Worm (Caenorhabditis elegans): ENCODE data around the gene F21C10.10.

Gene F21C10.10

DNA sequence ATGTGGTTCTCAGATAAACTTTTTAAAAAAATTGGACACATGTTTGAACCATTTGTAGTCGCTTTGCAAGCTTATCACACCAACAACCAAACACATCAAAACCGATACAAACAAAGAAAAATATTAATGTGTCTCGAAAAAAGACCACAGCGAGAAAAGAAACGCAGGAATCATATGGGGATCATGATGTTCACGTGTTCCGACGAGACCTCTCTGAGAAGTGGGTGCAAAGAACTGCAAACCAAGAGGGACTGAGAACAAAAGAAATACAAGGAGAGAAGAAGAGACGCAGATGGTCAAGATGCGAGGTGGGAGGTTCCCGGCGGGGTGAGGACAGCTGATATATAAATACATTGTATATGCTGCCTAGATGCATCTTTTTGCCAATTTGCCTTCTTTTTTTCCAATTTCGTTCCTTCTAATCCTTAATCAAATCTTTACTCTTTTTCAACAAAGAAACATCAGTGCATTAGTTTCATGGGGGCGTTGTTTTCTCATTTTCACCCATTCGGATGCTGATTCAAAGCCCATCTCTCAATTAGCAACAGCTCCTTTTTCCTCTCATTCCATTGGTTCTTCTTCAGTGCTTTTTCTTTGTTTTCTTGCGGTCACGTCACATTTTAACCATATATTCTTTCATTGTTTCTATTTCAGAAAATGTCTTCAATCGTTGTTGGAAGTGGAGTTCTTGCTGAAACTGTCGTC, at the start of gene F21C10.10:
TSS of gene F21C10.10 (plus strand) at position 655 of the 705 bp plus-strand sequence.
- peak; percentile 68 for TF ChIP-seq cog-1 (tag; optimal IDR thresholded peaks at IDR 0.05)
- TF ChIP-seq flt-1 (GFP tag; IDR thresholded peaks at IDR 0.05) = 0 out of 2 replicates have a peak, but pooled peaks have one; percentile 8
- no peak for TF ChIP-seq tab-1 (GFP tag; IDR thresholded peaks at IDR 0.05)

DNA sequence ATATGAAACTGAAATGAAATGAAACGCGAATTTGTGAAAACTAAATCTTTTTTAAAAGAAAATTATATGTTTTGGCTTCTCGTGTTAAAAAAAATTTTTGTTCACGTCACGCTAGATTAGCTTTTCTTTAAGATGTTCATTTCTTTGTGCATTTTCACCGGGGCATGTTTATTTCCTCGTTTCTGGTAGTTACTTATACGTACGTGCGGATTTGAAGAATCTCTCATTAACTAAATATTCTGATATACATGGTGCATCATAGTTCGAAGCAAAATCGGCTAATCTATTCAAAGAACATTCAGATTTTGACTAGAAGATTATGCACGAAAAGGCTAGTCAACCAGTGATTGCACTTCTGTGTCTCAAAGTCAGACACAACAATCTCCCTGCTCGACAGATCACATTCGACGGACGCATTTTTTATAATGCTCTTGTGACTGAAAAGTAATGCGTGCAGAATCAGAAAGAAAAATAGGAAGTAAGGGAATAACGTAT, 48.5 kb upstream of the F21C10.10 start, which contains the start of gene C25E10.17:
TSS of gene C25E10.17 (minus strand) at position 51 of the 495 bp plus-strand sequence.
- TF ChIP-seq ztf-23 (GFP tag; IDR thresholded peaks at IDR 0.05) = no peak
- no peak for TF ChIP-seq tab-1 (GFP tag; IDR thresholded peaks at IDR 0.05)
- TF ChIP-seq ref-1 (GFP tag; conservative IDR thresholded peaks at IDR 0.05) = no peak
- TF ChIP-seq med-1 (GFP tag; optimal IDR thresholded peaks at IDR 0.05; ENCODE audit: insufficient read depth) = no peak
- TF ChIP-seq flt-1 (GFP tag; IDR thresholded peaks at IDR 0.05) = no peak
- no peak for TF ChIP-seq T22C8.4 (GFP tag; IDR thresholded peaks at IDR 0.05)

DNA sequence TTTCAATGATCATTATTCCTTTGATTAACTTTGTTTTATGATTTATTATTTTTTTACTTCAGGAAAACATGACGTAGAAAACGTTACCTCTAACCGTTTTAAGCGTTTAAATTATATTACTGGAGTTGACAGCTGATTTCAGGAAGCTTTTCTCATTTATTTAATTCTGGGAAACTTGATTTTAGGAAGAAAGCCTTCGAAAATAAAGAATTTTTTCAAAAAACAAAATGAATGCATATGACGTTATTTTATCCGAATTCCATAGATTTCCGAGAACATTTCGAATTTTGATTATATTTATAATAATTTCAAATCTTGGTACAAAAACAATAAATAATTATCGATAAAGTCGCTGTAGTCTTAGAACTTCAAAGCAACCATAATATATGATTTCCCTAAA, 46.8 kb upstream of the F21C10.10 start:
- TF ChIP-seq ztf-23 (GFP tag; IDR thresholded peaks at IDR 0.05) = no peak
- TF ChIP-seq flt-1 (GFP tag; IDR thresholded peaks at IDR 0.05) = no peak
- no peak for TF ChIP-seq cog-1 (tag; optimal IDR thresholded peaks at IDR 0.05)

DNA sequence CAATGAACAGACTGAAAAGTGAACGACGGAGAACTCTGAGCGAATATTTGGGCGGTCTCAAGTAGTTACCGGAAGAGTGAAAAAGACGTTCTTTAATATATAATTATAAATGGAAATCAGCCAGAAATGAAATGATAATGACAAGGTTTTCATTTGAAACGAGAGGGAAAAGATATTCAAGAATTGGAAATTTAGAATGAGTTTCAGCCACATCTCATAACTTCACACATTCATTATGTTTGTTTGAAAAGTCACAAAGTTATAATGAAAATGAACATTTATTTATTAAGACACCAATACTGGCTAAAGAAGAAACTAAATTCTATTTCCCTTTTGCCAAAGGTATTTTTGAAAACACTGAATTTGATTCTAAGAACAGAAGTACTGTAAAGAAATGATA, 45.0 kb upstream of the F21C10.10 start, which contains the start of gene C25E10.7:
TSS of gene C25E10.7 (minus strand) at position 101 of the 400 bp plus-strand sequence.
- no peak for TF ChIP-seq ref-1 (GFP tag; conservative IDR thresholded peaks at IDR 0.05)
- no peak for TF ChIP-seq ztf-29 (GFP tag; IDR thresholded peaks at IDR 0.05)
- no peak for TF ChIP-seq klf-2 (GFP tag; conservative IDR thresholded peaks at IDR 0.05)
- TF ChIP-seq med-1 (GFP tag; optimal IDR thresholded peaks at IDR 0.05; ENCODE audit: insufficient read depth) = no peak
- no peak for TF ChIP-seq cog-1 (tag; optimal IDR thresholded peaks at IDR 0.05)
- no peak for TF ChIP-seq T22C8.4 (GFP tag; IDR thresholded peaks at IDR 0.05)
- no peak for TF ChIP-seq flt-1 (GFP tag; IDR thresholded peaks at IDR 0.05)
- TF ChIP-seq ztf-23 (GFP tag; IDR thresholded peaks at IDR 0.05) = no peak
- TF ChIP-seq tab-1 (GFP tag; IDR thresholded peaks at IDR 0.05) = no peak

DNA sequence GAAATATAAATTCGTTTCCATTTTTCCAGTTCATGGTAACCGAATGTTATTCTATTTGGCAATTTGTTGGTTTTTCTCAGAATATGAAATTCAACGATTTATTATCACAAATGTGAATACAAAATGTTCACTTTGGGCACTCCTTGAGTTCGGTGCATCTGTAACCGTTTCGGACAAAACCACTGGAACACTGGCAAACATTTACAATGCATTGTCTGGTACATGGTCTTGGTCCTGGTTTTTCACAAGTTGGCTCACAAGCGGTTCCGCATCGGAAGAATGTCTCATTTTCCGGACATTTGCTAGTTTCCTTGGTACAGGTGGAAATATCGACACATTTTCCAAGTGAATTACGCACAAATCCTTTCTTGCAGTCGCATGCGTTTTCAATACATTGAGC, 42.8 kb upstream of the F21C10.10 start:
- TF ChIP-seq ref-1 (GFP tag; conservative IDR thresholded peaks at IDR 0.05) (no peak), cog-1 (tag; optimal IDR thresholded peaks at IDR 0.05) (no peak), flt-1 (GFP tag; IDR thresholded peaks at IDR 0.05) (no peak), med-1 (GFP tag; optimal IDR thresholded peaks at IDR 0.05; ENCODE audit: insufficient read depth) (no peak), tab-1 (GFP tag; IDR thresholded peaks at IDR 0.05) (no peak), ztf-29 (GFP tag; IDR thresholded peaks at IDR 0.05) (no peak)

DNA sequence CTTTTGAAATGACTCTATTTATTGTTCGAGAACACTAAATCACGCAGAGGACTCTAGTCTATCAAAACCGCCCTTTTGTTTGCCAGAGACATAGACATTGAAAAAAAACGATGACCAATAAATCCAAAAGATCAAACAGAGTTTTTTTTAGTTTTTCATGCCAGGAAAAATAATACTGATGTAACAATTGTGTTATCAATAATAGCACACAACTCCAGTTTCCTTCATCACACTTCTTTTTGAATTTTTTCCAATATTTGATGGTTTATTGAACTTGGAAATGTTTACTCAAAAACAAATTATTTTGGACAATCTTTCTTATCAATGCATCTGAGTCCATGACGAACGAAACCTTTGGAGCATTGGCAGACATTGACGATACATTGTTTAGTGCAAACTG, 42.1 kb upstream of the F21C10.10 start, which contains the start of gene C25E10.8:
TSS of gene C25E10.8 (minus strand) at position 101 of the 400 bp plus-strand sequence.
- TF ChIP-seq klf-2 (GFP tag; conservative IDR thresholded peaks at IDR 0.05) (no peak), T22C8.4 (GFP tag; IDR thresholded peaks at IDR 0.05) (no peak), tab-1 (GFP tag; IDR thresholded peaks at IDR 0.05) (no peak), med-1 (GFP tag; optimal IDR thresholded peaks at IDR 0.05; ENCODE audit: insufficient read depth) (no peak), flt-1 (GFP tag; IDR thresholded peaks at IDR 0.05) (no peak), cog-1 (tag; optimal IDR thresholded peaks at IDR 0.05) (no peak), ref-1 (GFP tag; conservative IDR thresholded peaks at IDR 0.05) (no peak), ztf-29 (GFP tag; IDR thresholded peaks at IDR 0.05) (no peak), ztf-23 (GFP tag; IDR thresholded peaks at IDR 0.05) (no peak)

DNA sequence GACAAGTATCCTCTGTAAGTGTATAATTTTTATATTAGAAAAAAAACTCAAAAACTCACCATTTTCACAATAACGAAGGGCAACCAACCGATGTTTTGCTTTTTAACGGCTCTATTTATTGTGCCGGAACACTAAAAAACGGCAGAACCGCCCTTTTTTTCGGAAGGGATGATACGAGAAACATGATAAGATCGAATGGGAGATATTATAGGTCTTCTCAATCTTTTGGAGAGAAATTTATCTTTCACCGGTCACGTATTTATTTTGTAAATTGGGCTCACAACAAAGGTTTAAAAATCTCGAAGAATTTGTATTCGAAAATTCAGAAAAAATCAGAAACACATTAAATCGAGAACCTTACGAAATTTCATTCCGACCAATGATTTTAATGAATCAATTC, 41.3 kb upstream of the F21C10.10 start, which contains the start of gene swm-1:
TSS of gene swm-1 (minus strand) at position 101 of the 400 bp plus-strand sequence.
- TF ChIP-seq med-1 (GFP tag; optimal IDR thresholded peaks at IDR 0.05; ENCODE audit: insufficient read depth) (no peak), ref-1 (GFP tag; conservative IDR thresholded peaks at IDR 0.05) (no peak), flt-1 (GFP tag; IDR thresholded peaks at IDR 0.05) (no peak), tab-1 (GFP tag; IDR thresholded peaks at IDR 0.05) (no peak), ztf-29 (GFP tag; IDR thresholded peaks at IDR 0.05) (no peak), T22C8.4 (GFP tag; IDR thresholded peaks at IDR 0.05) (no peak), cog-1 (tag; optimal IDR thresholded peaks at IDR 0.05) (no peak), klf-2 (GFP tag; conservative IDR thresholded peaks at IDR 0.05) (no peak), ztf-23 (GFP tag; IDR thresholded peaks at IDR 0.05) (no peak)

DNA sequence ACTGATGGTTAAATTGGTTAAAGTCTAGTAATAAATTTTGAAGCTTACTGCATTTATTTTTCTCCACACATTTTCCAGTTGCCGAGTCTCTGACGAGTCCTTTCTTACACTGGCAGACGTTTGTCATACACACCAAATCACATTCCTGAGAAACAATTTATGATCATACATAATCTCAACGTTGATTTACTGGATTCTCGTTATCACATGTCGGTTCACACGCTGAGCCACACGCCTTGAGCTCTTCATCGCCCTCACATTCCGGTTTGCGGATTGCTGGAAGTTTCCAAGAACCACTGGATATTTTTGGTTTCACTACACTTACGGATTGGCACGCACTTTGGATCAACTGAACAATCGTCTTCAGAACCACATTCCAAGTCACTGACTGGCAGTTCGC, 40.4 kb upstream of the F21C10.10 start:
- no peak for TF ChIP-seq T22C8.4 (GFP tag; IDR thresholded peaks at IDR 0.05)
- no peak for TF ChIP-seq klf-2 (GFP tag; conservative IDR thresholded peaks at IDR 0.05)
- TF ChIP-seq tab-1 (GFP tag; IDR thresholded peaks at IDR 0.05) = no peak
- TF ChIP-seq flt-1 (GFP tag; IDR thresholded peaks at IDR 0.05) = no peak

DNA sequence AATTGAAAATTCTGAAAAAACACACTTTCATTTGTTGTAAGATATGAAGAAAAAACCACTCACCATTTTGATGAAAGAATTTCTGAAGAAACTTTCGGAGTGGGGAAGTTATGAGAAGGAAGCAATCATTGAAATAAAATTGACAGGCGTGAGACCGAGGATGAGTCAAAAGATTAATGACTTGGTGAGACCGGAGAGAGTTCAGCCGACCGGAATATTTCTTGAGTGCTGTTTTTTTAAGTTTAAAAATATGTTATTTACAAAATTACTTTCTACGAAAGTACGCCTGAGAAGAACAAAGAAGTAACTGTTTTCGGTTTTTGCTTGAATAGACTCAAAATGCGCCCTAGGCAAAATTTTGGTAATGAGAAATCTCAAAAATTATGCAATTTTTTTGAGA, 39.8 kb upstream of the F21C10.10 start, which contains the start of gene C25E10.10:
TSS of gene C25E10.10 (minus strand) at position 101 of the 400 bp plus-strand sequence.
- no peak for TF ChIP-seq cog-1 (tag; optimal IDR thresholded peaks at IDR 0.05)
- TF ChIP-seq tab-1 (GFP tag; IDR thresholded peaks at IDR 0.05) = no peak
- TF ChIP-seq ref-1 (GFP tag; conservative IDR thresholded peaks at IDR 0.05) = no peak
- no peak for TF ChIP-seq ztf-23 (GFP tag; IDR thresholded peaks at IDR 0.05)
- no peak for TF ChIP-seq ztf-29 (GFP tag; IDR thresholded peaks at IDR 0.05)
- TF ChIP-seq med-1 (GFP tag; optimal IDR thresholded peaks at IDR 0.05; ENCODE audit: insufficient read depth) = no peak
- TF ChIP-seq klf-2 (GFP tag; conservative IDR thresholded peaks at IDR 0.05) = no peak
- no peak for TF ChIP-seq T22C8.4 (GFP tag; IDR thresholded peaks at IDR 0.05)
- no peak for TF ChIP-seq flt-1 (GFP tag; IDR thresholded peaks at IDR 0.05)

DNA sequence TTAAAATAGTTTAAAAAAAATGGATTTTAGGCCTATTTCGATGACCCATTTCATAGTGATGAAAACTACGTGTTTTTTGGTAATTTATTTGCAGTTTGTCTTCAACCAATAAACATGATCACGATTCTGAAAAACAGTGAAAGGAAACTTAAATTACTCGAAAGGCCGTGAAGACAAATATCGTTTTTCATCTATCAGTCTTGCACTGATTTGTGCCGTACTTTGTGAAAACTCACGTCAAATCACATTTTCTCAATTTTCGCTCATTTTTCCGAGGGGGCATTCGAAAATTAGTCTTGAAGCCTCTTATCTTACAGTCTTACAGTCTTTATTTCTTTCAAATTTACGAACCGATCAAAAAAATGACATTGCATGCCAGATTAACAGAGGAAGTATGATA, 37.4 kb upstream of the F21C10.10 start, which contains the start of gene C25E10.11:
TSS of gene C25E10.11 (minus strand) at position 101 of the 400 bp plus-strand sequence.
- TF ChIP-seq flt-1 (GFP tag; IDR thresholded peaks at IDR 0.05) (no peak), ref-1 (GFP tag; conservative IDR thresholded peaks at IDR 0.05) (no peak), med-1 (GFP tag; optimal IDR thresholded peaks at IDR 0.05; ENCODE audit: insufficient read depth) (no peak), tab-1 (GFP tag; IDR thresholded peaks at IDR 0.05) (no peak), cog-1 (tag; optimal IDR thresholded peaks at IDR 0.05) (no peak), klf-2 (GFP tag; conservative IDR thresholded peaks at IDR 0.05) (no peak), ztf-29 (GFP tag; IDR thresholded peaks at IDR 0.05) (no peak), ztf-23 (GFP tag; IDR thresholded peaks at IDR 0.05) (no peak), T22C8.4 (GFP tag; IDR thresholded peaks at IDR 0.05) (no peak)

Data from whole organism, midembryonic.